Worm (Caenorhabditis elegans): ENCODE data around the gene rga-4.

rga-4 gene

ce11 chrV:1383206-1383908 is at the start of gene rga-4 (continued):
- TF ChIP-seq ceh-8 (GFP tag; optimal IDR thresholded peaks at IDR 0.05) (peak; percentile 82), rnt-1 (tag; optimal IDR thresholded peaks at IDR 0.05) (peak; percentile 43), tlp-1 (tag; optimal IDR thresholded peaks at IDR 0.05) (no peak), sptf-1 (tag; optimal IDR thresholded peaks at IDR 0.05) (no peak), lir-3 (tag; optimal IDR thresholded peaks at IDR 0.05; ENCODE audit: poor library complexity) (no peak), mab-9 (GFP tag; IDR thresholded peaks at IDR 0.05) (no peak), ces-1 (GFP tag; optimal IDR thresholded peaks at IDR 0.05) (no peak), unc-130 (tag; optimal IDR thresholded peaks at IDR 0.05) (peak; percentile 31), isw-1 (GFP tag; IDR thresholded peaks at IDR 0.05) (no peak), lin-14 (GFP tag; optimal IDR thresholded peaks at IDR 0.05) (no peak), blmp-1 (tag; optimal IDR thresholded peaks at IDR 0.05) (no peak), lin-35 (GFP tag; optimal IDR thresholded peaks at IDR 0.05) (peak; percentile 67 to 78), ceh-90 (tag; optimal IDR thresholded peaks at IDR 0.05) (no peak), C16A3.4 (tag; optimal IDR thresholded peaks at IDR 0.05) (no peak), nhr-76 (tag; optimal IDR thresholded peaks at IDR 0.05) (no peak), snpc-4 (tag; optimal IDR thresholded peaks at IDR 0.05) (no peak), pqm-1 (tag; optimal IDR thresholded peaks at IDR 0.05) (no peak), aly-2 (tag; optimal IDR thresholded peaks at IDR 0.05) (no peak), ama-1 (optimal IDR thresholded peaks at IDR 0.05) (no peak), alr-1 (tag; optimal IDR thresholded peaks at IDR 0.05; ENCODE audit: borderline replicate concordance) (no peak), mef-2 (tag; optimal IDR thresholded peaks at IDR 0.05) (no peak), nhr-85 (tag) (peak; percentile 2), nhr-90 (tag; optimal IDR thresholded peaks at IDR 0.05; ENCODE audit: poor library complexity) (no peak), unc-98 (GFP tag; IDR thresholded peaks at IDR 0.05) (no peak), C34B4.2 (tag; optimal IDR thresholded peaks at IDR 0.05) (no peak), elt-3 (tag; optimal IDR thresholded peaks at IDR 0.05) (no peak), mdl-1 (tag; optimal IDR thresholded peaks at IDR 0.05) (peak in 1 of 2 experiments; percentile 6), elt-2 (tag; optimal IDR thresholded peaks at IDR 0.05) (no peak), ceh-88 (GFP tag; IDR thresholded peaks at IDR 0.05) (no peak), efl-1 (optimal IDR thresholded peaks at IDR 0.05) (peak; percentile 49 to 71), efl-1 (GFP tag; optimal IDR thresholded peaks at IDR 0.05 in 1 of 2) (peak; percentile 83 to 98), lin-15B (tag; optimal IDR thresholded peaks at IDR 0.05) (no peak), tbx-2 (tag; optimal IDR thresholded peaks at IDR 0.05) (peak; percentile 17), zag-1 (tag; optimal IDR thresholded peaks at IDR 0.05) (no peak)

- TF ChIP-seq nhr-90 (tag; optimal IDR thresholded peaks at IDR 0.05; ENCODE audit: poor library complexity) = no peak
- no peak for TF ChIP-seq Y116A8C.19 (tag; optimal IDR thresholded peaks at IDR 0.05; ENCODE audit: borderline replicate concordance)
- no peak for TF ChIP-seq irx-1 (tag; optimal IDR thresholded peaks at IDR 0.05)
- TF ChIP-seq efl-3 (GFP tag; optimal IDR thresholded peaks at IDR 0.05) = no peak
- TF ChIP-seq hlh-4 (tag; optimal IDR thresholded peaks at IDR 0.05) = no peak
- no peak for TF ChIP-seq C16A3.4 (tag; optimal IDR thresholded peaks at IDR 0.05)
- TF ChIP-seq mdl-1 (tag; optimal IDR thresholded peaks at IDR 0.05) = no peak
- TF ChIP-seq fkh-4 (tag; optimal IDR thresholded peaks at IDR 0.05; ENCODE audit: borderline replicate concordance) = no peak
- TF ChIP-seq zip-4 (GFP tag; optimal IDR thresholded peaks at IDR 0.05) = no peak
- TF ChIP-seq efl-1 (optimal IDR thresholded peaks at IDR 0.05) = no peak
- TF ChIP-seq efl-1 (GFP tag; optimal IDR thresholded peaks at IDR 0.05 in 1 of 2) = no peak
- TF ChIP-seq fos-1 (tag; optimal IDR thresholded peaks at IDR 0.05) = no peak
- TF ChIP-seq ceh-8 (GFP tag; optimal IDR thresholded peaks at IDR 0.05) = no peak
Measured at ce11 chrV:1431702-1432187, 48.7 kb upstream of the rga-4 start, which contains the start of gene ges-1. Gene ges-1 (minus strand): TSS chrV:1432137.
